Worm (Caenorhabditis elegans) whole organism, L1 larva: ENCODE data around the gene nlp-6.

Experiments used
- aly-2 ChIP-seq: fragments of 150-350 bp; optimal IDR thresholded peaks from 2 replicates; lab custom pipeline; 2014; ENCODE audit warnings: missing biosample characterization, missing genetic modification characterization
- ceh-63 ChIP-seq: fragments of 200-800 bp; sonication (Bioruptor generic); optimal IDR thresholded peaks from 2 replicates; lab custom pipeline; 2018; ENCODE audit warnings: mild to moderate bottlenecking, missing genetic modification characterization, missing compliant biosample characterization
- ceh-8 ChIP-seq: fragments of 200-800 bp; sonication (Bioruptor generic); optimal IDR thresholded peaks from 2 replicates; lab custom pipeline; 2018; ENCODE audit warnings: mild to moderate bottlenecking, missing genetic modification characterization, moderate library complexity, missing compliant biosample characterization
- elt-3 ChIP-seq, 6 experiments: fragments of 150-350 bp in 1 of 6; sonication (generic microtip); optimal IDR thresholded peaks; 2 replicates each; lab custom pipeline; 2017 to 2018; ENCODE audit warnings: missing biosample characterization in 6 of 6, missing genetic modification characterization in 6 of 6, inconsistent platforms in 1 of 6
- ets-5 ChIP-seq: fragments of 200-800 bp; sonication (Bioruptor generic); IDR thresholded peaks from 2 replicates; pipeline ENCODE4 v1.3.6; 2022; ENCODE audit warnings: missing genetic modification characterization, missing compliant biosample characterization
- fkh-4 ChIP-seq: sonication (generic microtip); optimal IDR thresholded peaks from 2 replicates; lab custom pipeline; 2016; ENCODE audit warnings: missing compliant biosample characterization, missing genetic modification characterization, borderline replicate concordance
- mab-9 ChIP-seq: fragments of 200-800 bp; sonication (Bioruptor generic); IDR thresholded peaks from 2 replicates; pipeline ENCODE4 v1.3.6; 2022; ENCODE audit warnings: missing genetic modification reagents, missing genetic modification characterization, missing compliant biosample characterization
- mdl-1 ChIP-seq, 2 experiments: fragments of 150-350 bp; optimal IDR thresholded peaks; 2 replicates each; lab custom pipeline; 2014 to 2017; ENCODE audit warnings: missing biosample characterization in 2 of 2, missing genetic modification characterization in 2 of 2, inconsistent platforms in 1 of 2
- mep-1 ChIP-seq: fragments of 150-350 bp; optimal IDR thresholded peaks from 2 replicates; lab custom pipeline; 2014; ENCODE audit warnings: missing biosample characterization, missing genetic modification characterization
- nhr-237 ChIP-seq: fragments of 150-350 bp; optimal IDR thresholded peaks from 2 replicates; lab custom pipeline; 2014; ENCODE audit warnings: missing biosample characterization, missing genetic modification characterization
- pqm-1 ChIP-seq: sonication (generic microtip); optimal IDR thresholded peaks from 3 replicates; lab custom pipeline; 2017; ENCODE audit warnings: missing biosample characterization, missing genetic modification characterization
- skn-1 ChIP-seq: fragments of 150-350 bp; optimal IDR thresholded peaks from 2 replicates; lab custom pipeline; 2014; ENCODE audit warnings: missing biosample characterization, missing genetic modification characterization
- unc-130 ChIP-seq: fragments of 150-350 bp; optimal IDR thresholded peaks from 2 replicates; lab custom pipeline; 2017; ENCODE audit warnings: missing biosample characterization, missing genetic modification characterization, inconsistent platforms
- unc-86 ChIP-seq: sonication (generic microtip); optimal IDR thresholded peaks from 2 replicates; lab custom pipeline; 2016; ENCODE audit warnings: missing genetic modification characterization, missing compliant biosample characterization

DNA sequence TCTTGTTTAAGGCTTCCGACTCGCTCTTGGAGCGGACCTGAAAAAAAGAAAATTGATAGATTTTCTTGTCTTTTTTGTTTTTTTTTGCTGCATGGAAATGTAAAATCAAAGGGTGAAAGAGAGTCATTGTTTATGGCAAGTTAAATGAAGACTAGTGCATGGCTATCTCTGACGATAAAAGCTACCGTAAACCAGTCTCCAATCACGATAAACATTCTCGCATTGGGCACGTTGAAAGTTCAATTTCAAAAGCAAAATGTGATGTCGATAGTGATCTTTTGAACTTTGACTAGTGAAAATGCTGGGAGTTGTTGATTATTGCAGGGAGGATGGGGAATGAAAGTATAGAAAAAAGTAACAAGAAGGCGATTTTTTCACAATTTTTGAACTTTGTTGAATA is 35.6 kb upstream of the nlp-6 start:
- TF ChIP-seq aly-2 (tag; lab: Kevin White, UChicago) (no peak), nhr-237 (tag; lab: Kevin White, UChicago) (no peak), mep-1 (tag; lab: Kevin White, UChicago) (no peak), mdl-1 (tag; optimal IDR thresholded peaks at IDR 0.05; lab: Kevin White, UChicago) (no peak), unc-130 (tag; lab: Kevin White, UChicago) (no peak), unc-86 (tag; lab: Kevin White, UChicago) (no peak), pqm-1 (tag; lab: Kevin White, UChicago) (no peak), elt-3 (tag; optimal IDR thresholded peaks at IDR 0.05; lab: Kevin White, UChicago) (peak in 1 of 6 experiments; percentile 25), skn-1 (no peak), fkh-4 (tag; lab: Kevin White, UChicago) (no peak), ceh-63 (no peak), mab-9 (GFP tag; lab: Robert Waterston, UW) (no peak), ets-5 (GFP tag; lab: Robert Waterston, UW) (no peak), ceh-8 (GFP tag; lab: Kevin White, UChicago) (no peak)
